Worm (Caenorhabditis elegans): ENCODE data around the gene idpb-3.
A peak's percentile ranks its signal among the peaks of the same experiment; 100 is the strongest.

Gene idpb-3

DNA sequence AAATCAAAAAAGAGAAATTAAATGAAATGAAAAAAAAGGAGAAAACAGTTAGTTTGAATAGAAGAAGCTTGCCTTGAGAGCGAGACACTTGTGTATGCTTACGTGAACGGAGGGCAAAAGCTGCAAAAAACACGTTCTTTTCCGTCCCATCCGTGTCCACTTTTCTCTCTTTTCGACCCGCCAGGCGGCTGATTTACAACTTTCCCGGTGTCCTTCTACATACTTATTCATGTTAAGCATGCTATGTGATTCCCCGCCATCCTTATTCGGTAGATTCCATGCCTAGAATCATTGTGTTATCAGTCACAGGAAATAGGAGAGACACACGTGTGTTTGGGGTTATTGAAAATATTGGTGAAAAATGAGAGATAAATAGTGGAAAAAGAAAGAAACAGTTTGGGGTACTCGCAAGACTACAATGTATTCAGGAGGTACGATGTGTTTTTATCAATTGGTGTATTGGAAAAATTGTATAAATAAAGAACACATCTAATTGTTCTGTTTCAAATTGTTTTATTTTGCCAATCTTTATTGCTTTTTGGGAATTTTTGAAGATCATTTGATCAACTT is 40.4 kb upstream of the idpb-3 start, which contains the start of gene nas-29 (continued):
- TF ChIP-seq fos-1 (tag; optimal IDR thresholded peaks at IDR 0.05) (no peak), sea-2 (GFP tag; optimal IDR thresholded peaks at IDR 0.05) (no peak), mml-1 (tag; optimal IDR thresholded peaks at IDR 0.05) (no peak), zag-1 (tag; optimal IDR thresholded peaks at IDR 0.05) (no peak), lin-15B (tag; optimal IDR thresholded peaks at IDR 0.05) (no peak), lin-39 (tag; optimal IDR thresholded peaks at IDR 0.05) (no peak)

DNA sequence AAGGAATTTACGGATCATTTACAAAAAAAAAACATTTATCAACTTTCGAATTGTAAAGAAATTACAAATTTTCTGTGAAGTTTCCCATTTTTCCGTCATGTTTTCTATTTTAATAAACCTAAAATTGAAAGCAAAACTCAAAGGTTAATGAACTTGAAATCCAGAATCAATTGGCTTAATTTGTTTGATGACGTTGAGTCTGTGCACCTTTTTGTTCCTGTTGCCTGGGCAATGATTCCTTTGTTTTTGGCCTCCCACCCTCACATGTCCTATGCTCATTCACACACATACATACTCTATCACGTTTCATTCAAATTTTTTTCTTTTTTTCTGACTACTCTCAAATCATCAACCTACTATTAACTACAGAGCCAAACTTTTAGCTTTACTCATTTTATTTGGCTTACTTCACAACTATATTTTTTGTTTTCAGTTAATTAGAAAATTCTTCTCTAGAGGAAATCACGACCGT is 34.7 kb upstream of the idpb-3 start, which contains the start of gene F58A6.2:
Gene F58A6.2, plus strand, starts transcription at position 422 of the 472 bp plus-strand sequence.
- TF ChIP-seq ceh-9 (tag; optimal IDR thresholded peaks at IDR 0.05) (no peak), mdl-1 (tag; optimal IDR thresholded peaks at IDR 0.05) (no peak), nhr-43 (tag; optimal IDR thresholded peaks at IDR 0.05; ENCODE audit: poor library complexity, severe bottlenecking) (no peak), hmg-11 (tag; optimal IDR thresholded peaks at IDR 0.05) (no peak), ceh-82 (tag; optimal IDR thresholded peaks at IDR 0.05) (no peak), jun-1 (tag; optimal IDR thresholded peaks at IDR 0.05) (no peak), nhr-23 (tag; optimal IDR thresholded peaks at IDR 0.05) (no peak), nhr-11 (tag; optimal IDR thresholded peaks at IDR 0.05) (no peak), egl-5 (tag; optimal IDR thresholded peaks at IDR 0.05) (no peak), zag-1 (tag; optimal IDR thresholded peaks at IDR 0.05) (no peak), pha-4 (tag; optimal IDR thresholded peaks at IDR 0.05) (no peak), fkh-2 (tag; optimal IDR thresholded peaks at IDR 0.05) (no peak)

DNA sequence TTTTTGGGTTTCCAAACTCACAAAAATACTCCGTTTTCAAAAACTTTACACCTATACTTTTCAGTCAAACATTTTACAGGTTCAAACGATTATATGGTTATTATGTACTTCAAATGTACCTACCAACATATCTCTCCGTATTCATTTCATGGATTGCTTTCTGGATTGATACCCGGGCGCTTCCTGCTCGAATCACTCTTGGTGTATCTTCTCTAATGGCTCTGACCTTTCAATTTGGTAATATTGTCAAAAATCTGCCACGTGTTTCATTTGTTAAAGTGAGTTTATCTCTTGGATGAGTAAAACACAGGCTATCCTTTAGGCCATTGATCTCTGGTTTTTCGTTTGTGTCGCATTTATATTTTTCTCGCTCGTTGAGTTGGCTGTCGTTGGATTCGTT is 30.2 kb upstream of the idpb-3 start:
- TF ChIP-seq nhr-11 (tag; optimal IDR thresholded peaks at IDR 0.05) = no peak
- TF ChIP-seq ceh-82 (tag; optimal IDR thresholded peaks at IDR 0.05) = no peak
- no peak for TF ChIP-seq jun-1 (tag; optimal IDR thresholded peaks at IDR 0.05)
- TF ChIP-seq nhr-23 (tag; optimal IDR thresholded peaks at IDR 0.05) = no peak
- no peak for TF ChIP-seq nhr-67 (tag; optimal IDR thresholded peaks at IDR 0.05)
- no peak for TF ChIP-seq nhr-237 (tag; optimal IDR thresholded peaks at IDR 0.05)
- no peak for TF ChIP-seq ceh-28 (tag; optimal IDR thresholded peaks at IDR 0.05)
- no peak for TF ChIP-seq zag-1 (tag; optimal IDR thresholded peaks at IDR 0.05)
- no peak for TF ChIP-seq nhr-28 (tag; optimal IDR thresholded peaks at IDR 0.05)
- no peak for TF ChIP-seq mdl-1 (tag; optimal IDR thresholded peaks at IDR 0.05)
- no peak for TF ChIP-seq R02D3.7 (tag; optimal IDR thresholded peaks at IDR 0.05)
- TF ChIP-seq eor-1 (tag; optimal IDR thresholded peaks at IDR 0.05) = no peak

DNA sequence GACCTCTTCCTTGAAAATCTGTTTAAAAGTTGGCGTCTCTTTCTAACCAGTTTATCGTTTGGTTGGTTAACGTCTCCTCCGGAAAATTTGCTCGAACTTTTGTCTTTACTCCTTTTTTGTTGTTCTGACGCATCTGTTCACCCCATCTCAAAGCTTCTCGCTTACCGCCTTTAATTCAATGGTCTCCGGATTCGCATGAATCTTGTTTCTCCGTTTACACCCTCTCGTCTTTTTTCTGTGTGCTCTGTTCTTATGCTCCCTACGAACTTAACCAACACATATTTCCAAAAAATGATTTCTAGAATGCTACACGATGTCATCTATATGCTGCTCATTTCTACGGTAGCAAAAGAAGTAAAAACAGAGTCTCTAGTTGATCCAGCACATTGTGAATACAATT is 28.5 kb upstream of the idpb-3 start, which contains the start of gene lgc-56:
Gene lgc-56, plus strand, starts transcription at position 301 of the 400 bp plus-strand sequence.
- TF ChIP-seq jun-1 (tag; optimal IDR thresholded peaks at IDR 0.05) = no peak
- TF ChIP-seq egl-5 (tag; optimal IDR thresholded peaks at IDR 0.05) = no peak
- TF ChIP-seq lsy-12 (tag; optimal IDR thresholded peaks at IDR 0.05) = no peak
- no peak for TF ChIP-seq nhr-11 (tag; optimal IDR thresholded peaks at IDR 0.05)

DNA sequence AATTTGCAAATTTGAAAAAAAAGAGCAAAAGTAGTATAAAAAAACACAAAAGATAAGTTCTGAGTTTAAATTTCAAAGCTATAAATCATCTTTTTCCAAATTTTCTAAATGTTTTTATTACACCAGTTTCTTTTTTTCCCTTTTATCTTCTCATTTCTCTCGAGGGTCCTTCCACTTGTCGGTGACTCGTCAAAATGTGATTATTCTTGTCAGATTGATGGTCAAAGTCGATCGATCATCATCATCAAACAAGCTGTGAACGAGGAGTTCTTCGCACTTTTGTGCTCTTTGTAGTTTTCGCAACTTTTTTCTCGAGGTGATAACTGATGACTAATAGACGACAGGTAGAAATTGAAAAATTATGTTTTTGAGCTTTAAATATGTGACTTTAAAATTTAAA is 19.0 kb upstream of the idpb-3 start:
- TF ChIP-seq unc-62 (GFP tag; optimal IDR thresholded peaks at IDR 0.05) (peak; percentile 72), nfya-1 (tag; optimal IDR thresholded peaks at IDR 0.05; ENCODE audit: insufficient read depth) (no peak)

DNA sequence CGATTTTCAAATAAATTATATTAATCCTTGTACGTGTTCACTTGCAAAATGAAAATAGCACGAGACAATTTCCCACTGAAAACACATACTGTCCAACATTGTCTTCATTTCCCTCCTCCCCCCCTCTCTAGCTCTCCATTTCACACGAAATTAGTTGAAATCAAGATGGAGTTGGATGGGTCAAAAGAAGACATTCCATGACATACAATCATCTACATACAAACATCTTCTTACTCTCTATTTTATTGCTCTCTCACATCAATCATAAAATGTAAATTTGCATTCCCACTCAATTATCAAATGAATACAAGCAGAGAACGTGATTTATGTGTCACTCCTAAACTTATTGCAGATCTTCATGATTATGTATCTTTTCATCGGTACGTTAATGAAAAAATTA is 14.1 kb upstream of the idpb-3 start, which contains the start of gene srsy-1:
Gene srsy-1, plus strand, starts transcription at position 301 of the 400 bp plus-strand sequence.
- TF ChIP-seq skn-1 (tag; optimal IDR thresholded peaks at IDR 0.05) = no peak
- no peak for TF ChIP-seq nhr-25 (tag; optimal IDR thresholded peaks at IDR 0.05)
- TF ChIP-seq pha-4 (tag; optimal IDR thresholded peaks at IDR 0.05) = no peak
- TF ChIP-seq nhr-11 (tag; optimal IDR thresholded peaks at IDR 0.05) = no peak
- no peak for TF ChIP-seq ama-1 (optimal IDR thresholded peaks at IDR 0.05)
- TF ChIP-seq nhr-77 (tag; optimal IDR thresholded peaks at IDR 0.05) = no peak
- TF ChIP-seq fos-1 (tag; optimal IDR thresholded peaks at IDR 0.05) = no peak
- no peak for TF ChIP-seq daf-12 (tag; optimal IDR thresholded peaks at IDR 0.05)

Measured in whole organism, L3 larva.